Worm (Caenorhabditis elegans): ENCODE data around the gene C06B3.16.

ce11 chrV:13893583-13893982 lies 37.7 kb upstream of the C06B3.16 start:
- TF ChIP-seq lin-54 (GFP tag; optimal IDR thresholded peaks at IDR 0.05) (no peak), F49E8.2 (tag; optimal IDR thresholded peaks at IDR 0.05; ENCODE audit: insufficient read depth) (no peak), bed-1 (GFP tag; IDR thresholded peaks at IDR 0.05) (no peak), dpff-1 (tag; optimal IDR thresholded peaks at IDR 0.05) (no peak), mes-4 (tag; optimal IDR thresholded peaks at IDR 0.05) (no peak), ets-4 (GFP tag; optimal IDR thresholded peaks at IDR 0.05) (no peak), ztf-26 (tag; optimal IDR thresholded peaks at IDR 0.05) (no peak), unc-62 (GFP tag; optimal IDR thresholded peaks at IDR 0.05) (no peak), madf-10 (tag; optimal IDR thresholded peaks at IDR 0.05) (no peak), T26A5.8 (tag; optimal IDR thresholded peaks at IDR 0.05) (no peak), B0261.1 (tag; optimal IDR thresholded peaks at IDR 0.05) (no peak), zim-3 (tag; optimal IDR thresholded peaks at IDR 0.05) (no peak), dox-1 (GFP tag; IDR thresholded peaks at IDR 0.05) (peak; percentile 67)
